Worm (Caenorhabditis elegans): ENCODE results near the gene chil-8.

- TF ChIP-seq ztf-11 (tag; optimal IDR thresholded peaks at IDR 0.05) = no peak
- no peak for TF ChIP-seq lin-35 (GFP tag; optimal IDR thresholded peaks at IDR 0.05)
- TF ChIP-seq mdl-1 (tag; optimal IDR thresholded peaks at IDR 0.05) = no peak
- no peak for TF ChIP-seq egl-13 (tag; optimal IDR thresholded peaks at IDR 0.05)
- no peak for TF ChIP-seq mep-1 (tag; optimal IDR thresholded peaks at IDR 0.05)
- TF ChIP-seq sup-37 (GFP tag; optimal IDR thresholded peaks at IDR 0.05) = no peak
- no peak for TF ChIP-seq jun-1 (tag; optimal IDR thresholded peaks at IDR 0.05)
- no peak for TF ChIP-seq lsy-2 (tag; optimal IDR thresholded peaks at IDR 0.05)
- TF ChIP-seq nhr-77 (tag; optimal IDR thresholded peaks at IDR 0.05) = no peak
- TF ChIP-seq unc-62 (GFP tag; optimal IDR thresholded peaks at IDR 0.05) = no peak
- no peak for TF ChIP-seq fos-1 (tag; optimal IDR thresholded peaks at IDR 0.05)
- no peak for TF ChIP-seq tbx-2 (tag; optimal IDR thresholded peaks at IDR 0.05)
- TF ChIP-seq nhr-28 (tag; optimal IDR thresholded peaks at IDR 0.05) = no peak
- TF ChIP-seq snu-23 (GFP tag; optimal IDR thresholded peaks at IDR 0.05) = no peak
These were observed 45.9 kb downstream of the chil-8 start for ce11 chrII:9826946-9827345.

Measured in whole organism, L1 larva.